Worm (Caenorhabditis elegans) whole organism, L4 larva: ENCODE data around the gene T10H10.2.
A peak's percentile ranks its signal among the peaks of the same experiment; 100 is the strongest.

Source experiments
- D1046.2 ChIP-seq: fragments of 200-800 bp; sonication (Bioruptor generic); IDR thresholded peaks from 2 replicates; pipeline ENCODE4 v1.3.6; 2022; ENCODE audit warnings: missing genetic modification characterization, missing compliant biosample characterization
- F10B5.3 ChIP-seq: sonication (generic microtip); optimal IDR thresholded peaks from 2 replicates; lab custom pipeline; 2016; ENCODE audit warnings: mild to moderate bottlenecking, missing genetic modification characterization, missing compliant biosample characterization
- F26F4.8 ChIP-seq: fragments of 200-800 bp; sonication (Bioruptor generic); conservative IDR thresholded peaks from 2 replicates; pipeline ENCODE4 v1.3.6; 2022; ENCODE audit warnings: missing genetic modification characterization, missing compliant biosample characterization
- F49E8.2 ChIP-seq: sonication (generic microtip); optimal IDR thresholded peaks from 2 replicates; lab custom pipeline; 2016; ENCODE audit warnings: missing compliant biosample characterization, mild to moderate bottlenecking, missing genetic modification characterization, borderline replicate concordance
- T20F7.1 ChIP-seq: fragments of 200-800 bp; sonication (Bioruptor generic); optimal IDR thresholded peaks from 2 replicates; lab custom pipeline; 2018; ENCODE audit warnings: mild to moderate bottlenecking, missing genetic modification characterization, missing compliant biosample characterization
- Y48G9A.11 ChIP-seq: fragments of 200-800 bp; sonication (Bioruptor generic); IDR thresholded peaks from 2 replicates; pipeline ENCODE4 v1.3.6; 2022; ENCODE audit warnings: missing genetic modification reagents, missing genetic modification characterization, missing compliant biosample characterization
- Y75B8A.6 ChIP-seq: fragments of 200-800 bp; sonication (Bioruptor generic); IDR thresholded peaks from 2 replicates; pipeline ENCODE4 v1.3.6; 2022; ENCODE audit warnings: missing genetic modification reagents, missing genetic modification characterization, missing compliant biosample characterization
- aly-2 ChIP-seq: sonication (generic microtip); optimal IDR thresholded peaks from 2 replicates; lab custom pipeline; 2018; ENCODE audit warnings: missing biosample characterization, missing genetic modification characterization
- ama-1 ChIP-seq: fragments of 150-350 bp; optimal IDR thresholded peaks from 2 replicates; lab custom pipeline; 2014; ENCODE audit warnings: inconsistent platforms, mixed read lengths
- arid-1 ChIP-seq: fragments of 200-800 bp; sonication (Bioruptor generic); conservative IDR thresholded peaks from 2 replicates; pipeline ENCODE4 v1.3.6; 2022; ENCODE audit warnings: missing genetic modification reagents, missing genetic modification characterization, missing compliant biosample characterization
- attf-4 ChIP-seq: sonication (generic microtip); optimal IDR thresholded peaks from 3 replicates; lab custom pipeline; 2017; ENCODE audit warnings: missing biosample characterization, missing genetic modification characterization
- ceh-28 ChIP-seq: fragments of 150-350 bp; optimal IDR thresholded peaks from 2 replicates; lab custom pipeline; 2014; ENCODE audit warnings: missing biosample characterization, missing genetic modification reagents, missing genetic modification characterization
- ceh-32 ChIP-seq: sonication (generic microtip); optimal IDR thresholded peaks from 2 replicates; lab custom pipeline; 2016; ENCODE audit warnings: mild to moderate bottlenecking, missing genetic modification characterization, missing compliant biosample characterization; ENCODE audit not compliant: poor library complexity
- cey-2 ChIP-seq: sonication (generic microtip); optimal IDR thresholded peaks from 3 replicates; lab custom pipeline; 2017; ENCODE audit warnings: missing genetic modification characterization, mild to moderate bottlenecking, missing compliant biosample characterization, antibody characterized with exemption, borderline replicate concordance; ENCODE audit not compliant: insufficient read depth
- daf-12 ChIP-seq: fragments of 150-350 bp; optimal IDR thresholded peaks from 2 replicates; lab custom pipeline; 2014; ENCODE audit warnings: missing biosample characterization, missing genetic modification reagents, missing genetic modification characterization
- dmd-6 ChIP-seq: fragments of 200-800 bp; sonication (Bioruptor generic); IDR thresholded peaks from 2 replicates; pipeline ENCODE4 v1.3.6; 2022; ENCODE audit warnings: missing genetic modification reagents, missing genetic modification characterization, missing compliant biosample characterization
- duxl-1 ChIP-seq: sonication (generic microtip); optimal IDR thresholded peaks from 2 replicates; lab custom pipeline; 2016; ENCODE audit warnings: mild to moderate bottlenecking, missing genetic modification characterization, moderate library complexity, missing compliant biosample characterization; ENCODE audit not compliant: poor library complexity
- egl-27 ChIP-seq: sonication (generic microtip); optimal IDR thresholded peaks from 3 replicates; lab custom pipeline; 2017; ENCODE audit warnings: missing biosample characterization, missing genetic modification reagents, missing genetic modification characterization
- fkh-10 ChIP-seq: fragments of 150-350 bp; optimal IDR thresholded peaks from 2 replicates; lab custom pipeline; 2014; ENCODE audit warnings: missing biosample characterization, missing genetic modification reagents, missing genetic modification characterization
- gei-8 ChIP-seq: fragments of 200-800 bp; sonication (Bioruptor generic); optimal IDR thresholded peaks from 2 replicates; lab custom pipeline; 2018; ENCODE audit warnings: mild to moderate bottlenecking, missing genetic modification characterization, missing compliant biosample characterization
- hif-1 ChIP-seq, 2 experiments: sonication (generic microtip); optimal IDR thresholded peaks; 2 replicates each; lab custom pipeline; 2016 to 2017; ENCODE audit warnings: missing compliant biosample characterization in 2 of 2, missing genetic modification characterization in 2 of 2, missing genetic modification reagents in 2 of 2, missing genotype in 2 of 2, mild to moderate bottlenecking in 1 of 2
- hlh-11 ChIP-seq: fragments of 200-800 bp; sonication (Bioruptor generic); optimal IDR thresholded peaks from 2 replicates; lab custom pipeline; 2018; ENCODE audit warnings: mild to moderate bottlenecking, missing genetic modification characterization, missing compliant biosample characterization
- hlh-30 ChIP-seq: sonication (generic microtip); optimal IDR thresholded peaks from 2 replicates; lab custom pipeline; 2017; ENCODE audit warnings: antibody characterized with exemption, mild to moderate bottlenecking, missing genetic modification characterization, missing compliant biosample characterization; ENCODE audit not compliant: insufficient read depth
- hmg-1.1 ChIP-seq: fragments of 200-800 bp; sonication (Bioruptor generic); IDR thresholded peaks from 2 replicates; pipeline ENCODE4 v1.3.6; 2022; ENCODE audit warnings: missing genetic modification reagents, missing genetic modification characterization, missing compliant biosample characterization
- lim-7 ChIP-seq: fragments of 200-800 bp; sonication (Bioruptor generic); IDR thresholded peaks from 2 replicates; pipeline ENCODE4 v1.3.6; 2022; ENCODE audit warnings: missing genetic modification characterization, missing compliant biosample characterization
- lin-1 ChIP-seq: fragments of 200-800 bp; sonication (Bioruptor generic); IDR thresholded peaks from 2 replicates; pipeline ENCODE4 v1.3.6; 2022; ENCODE audit warnings: missing genetic modification reagents, missing genetic modification characterization, missing compliant biosample characterization
- lin-13 ChIP-seq: fragments of 150-350 bp; optimal IDR thresholded peaks from 2 replicates; lab custom pipeline; 2014; ENCODE audit warnings: missing biosample characterization, missing genetic modification reagents, missing genetic modification characterization
- lin-29 ChIP-seq: fragments of 200-800 bp; sonication (Bioruptor generic); IDR thresholded peaks from 2 replicates; pipeline ENCODE4 v1.3.6; 2022; ENCODE audit warnings: missing genetic modification reagents, missing genetic modification characterization, missing compliant biosample characterization
- lin-39 ChIP-seq: fragments of 150-350 bp; optimal IDR thresholded peaks from 2 replicates; lab custom pipeline; 2014; ENCODE audit warnings: missing biosample characterization, missing genetic modification reagents, missing genetic modification characterization
- lsy-2 ChIP-seq, 2 experiments: fragments of 150-350 bp in 1 of 2; sonication (generic microtip) in 1 of 2; optimal IDR thresholded peaks; 2 replicates each; lab custom pipeline; 2014 to 2017; ENCODE audit warnings: missing biosample characterization in 2 of 2, missing genetic modification characterization in 2 of 2
- madf-5 ChIP-seq, 2 experiments: fragments of 200-800 bp; sonication (Bioruptor generic); IDR thresholded peaks; 2 replicates each; pipeline ENCODE4 v1.3.6; 2022; ENCODE audit warnings: missing compliant biosample characterization in 2 of 2, missing genetic modification characterization in 2 of 2
- mdt-29 ChIP-seq: fragments of 200-800 bp; sonication (Bioruptor generic); IDR thresholded peaks from 2 replicates; pipeline ENCODE4 v1.3.6; 2022; ENCODE audit warnings: missing genetic modification reagents, missing genetic modification characterization, missing compliant biosample characterization
- mes-2 ChIP-seq: sonication (generic microtip); optimal IDR thresholded peaks from 2 replicates; lab custom pipeline; 2016; ENCODE audit warnings: missing genotype, mild to moderate bottlenecking, missing genetic modification characterization, missing compliant biosample characterization; ENCODE audit not compliant: poor library complexity, severe bottlenecking
- mxl-2 ChIP-seq: fragments of 200-800 bp; sonication (Bioruptor generic); conservative IDR thresholded peaks from 2 replicates; pipeline ENCODE4 v1.3.6; 2022; ENCODE audit warnings: missing genetic modification reagents, missing genetic modification characterization, missing compliant biosample characterization
- mxl-3 ChIP-seq: fragments of 200-800 bp; sonication (Bioruptor generic); optimal IDR thresholded peaks from 2 replicates; lab custom pipeline; 2018; ENCODE audit warnings: mild to moderate bottlenecking, missing genetic modification characterization, missing compliant biosample characterization
- nhr-111 ChIP-seq: fragments of 200-800 bp; sonication (Bioruptor generic); optimal IDR thresholded peaks from 2 replicates; lab custom pipeline; 2018; ENCODE audit warnings: mild to moderate bottlenecking, missing genetic modification characterization, missing compliant biosample characterization
- nhr-237 ChIP-seq: sonication (generic microtip); optimal IDR thresholded peaks from 2 replicates; lab custom pipeline; 2017; ENCODE audit warnings: missing biosample characterization, missing genetic modification characterization
- nhr-41 ChIP-seq: fragments of 200-800 bp; sonication (Bioruptor generic); IDR thresholded peaks from 2 replicates; pipeline ENCODE4 v1.3.6; 2022; ENCODE audit warnings: missing genetic modification reagents, missing genetic modification characterization, missing compliant biosample characterization
- nhr-42 ChIP-seq: fragments of 200-800 bp; sonication (Bioruptor generic); IDR thresholded peaks from 2 replicates; pipeline ENCODE4 v1.3.6; 2022; ENCODE audit warnings: missing genetic modification characterization, missing compliant biosample characterization
- nhr-48 ChIP-seq: sonication (generic microtip); optimal IDR thresholded peaks from 2 replicates; lab custom pipeline; 2016; ENCODE audit warnings: mild to moderate bottlenecking, missing genetic modification characterization, missing compliant biosample characterization
- nhr-77 ChIP-seq: fragments of 150-350 bp; optimal IDR thresholded peaks from 2 replicates; lab custom pipeline; 2014; ENCODE audit warnings: missing biosample characterization, missing genetic modification characterization
- pqm-1 ChIP-seq: sonication (generic microtip); optimal IDR thresholded peaks from 2 replicates; lab custom pipeline; 2017; ENCODE audit warnings: missing biosample characterization, missing genetic modification characterization
- rbr-2 ChIP-seq: sonication (generic microtip); optimal IDR thresholded peaks from 2 replicates; lab custom pipeline; 2016; ENCODE audit warnings: missing genotype, missing genetic modification characterization, missing compliant biosample characterization
- sdz-12 ChIP-seq: fragments of 200-800 bp; sonication (Bioruptor generic); optimal IDR thresholded peaks from 2 replicates; lab custom pipeline; 2018; ENCODE audit warnings: mild to moderate bottlenecking, missing genetic modification characterization, missing compliant biosample characterization
- skn-1 ChIP-seq: fragments of 150-350 bp; optimal IDR thresholded peaks from 2 replicates; lab custom pipeline; 2014; ENCODE audit warnings: missing biosample characterization, missing genetic modification characterization
- snpc-4 ChIP-seq: fragments of 150-350 bp; optimal IDR thresholded peaks from 2 replicates; lab custom pipeline; 2014; ENCODE audit warnings: missing biosample characterization, missing genetic modification characterization
- unc-130 ChIP-seq: sonication (generic microtip); optimal IDR thresholded peaks from 2 replicates; lab custom pipeline; 2016; ENCODE audit warnings: missing genetic modification reagents, missing genetic modification characterization, missing compliant biosample characterization
- unc-39 ChIP-seq: sonication (generic microtip); optimal IDR thresholded peaks from 2 replicates; lab custom pipeline; 2017; ENCODE audit warnings: missing biosample characterization, missing genetic modification characterization
- unc-62 ChIP-seq, 3 experiments: fragments of 150-350 bp in 1 of 3; sonication (generic microtip); optimal IDR thresholded peaks in 2 of 3; peaks in 1 of 3; 1 replicate in 1 of 3; 2 replicates in 2 of 3; lab custom pipeline; 2014 to 2017; ENCODE audit warnings: missing biosample characterization in 3 of 3, missing genetic modification characterization in 3 of 3, missing genetic modification reagents in 3 of 3, missing genotype in 1 of 3
- zfp-3 ChIP-seq: fragments of 200-800 bp; sonication (Bioruptor generic); conservative IDR thresholded peaks from 2 replicates; pipeline ENCODE4 v1.3.6; 2022; ENCODE audit warnings: missing genetic modification reagents, missing genetic modification characterization, missing compliant biosample characterization
- zip-2 ChIP-seq: fragments of 150-350 bp; optimal IDR thresholded peaks from 2 replicates; lab custom pipeline; 2014; ENCODE audit warnings: missing biosample characterization, missing genetic modification characterization

T10H10.2 gene

DNA sequence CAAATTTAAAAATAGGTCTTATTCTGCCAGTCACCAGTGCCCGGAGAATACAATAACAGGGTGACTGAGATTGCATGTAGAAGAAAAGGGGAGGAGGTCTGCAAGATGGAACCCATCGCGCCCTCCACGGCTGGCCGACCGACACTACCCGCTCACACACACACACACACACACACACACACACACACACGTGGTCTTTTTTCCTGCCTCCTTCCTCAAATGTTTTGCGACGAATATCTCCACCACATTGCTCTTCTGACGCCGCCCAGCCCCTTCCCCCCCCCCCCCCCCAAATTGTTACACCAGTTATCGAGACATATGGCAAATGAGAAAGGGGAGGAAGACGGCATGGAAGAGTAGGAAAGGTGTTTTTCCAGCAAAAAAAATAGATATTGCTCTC, 27.2 kb downstream of the T10H10.2 start (continued):
- no peak for TF ChIP-seq ceh-28 (tag; lab: Kevin White, UChicago)
- TF ChIP-seq mes-2 (tag; lab: Kevin White, UChicago), result peak; percentile 11
- TF ChIP-seq ama-1, result no peak
- no peak for TF ChIP-seq egl-27 (tag; lab: Kevin White, UChicago)
- no peak for TF ChIP-seq snpc-4
- no peak for TF ChIP-seq F10B5.3 (tag; lab: Kevin White, UChicago)
- TF ChIP-seq hlh-30 (tag; lab: Kevin White, UChicago), result peak; percentile 49
- TF ChIP-seq zip-2 (tag; lab: Kevin White, UChicago), result no peak
- no peak for TF ChIP-seq lin-29 (GFP tag; lab: Robert Waterston, UW)
- TF ChIP-seq skn-1 (tag; lab: Kevin White, UChicago), result no peak
- no peak for TF ChIP-seq nhr-42 (GFP tag; lab: Robert Waterston, UW)
- no peak for TF ChIP-seq pqm-1 (tag; lab: Kevin White, UChicago)
- no peak for TF ChIP-seq mxl-2
- no peak for TF ChIP-seq Y75B8A.6 (GFP tag; lab: Robert Waterston, UW)
- TF ChIP-seq F26F4.8 (GFP tag; lab: Robert Waterston, UW), result no peak
- TF ChIP-seq D1046.2 (GFP tag; lab: Robert Waterston, UW), result no peak
- peak; percentile 67 for TF ChIP-seq hlh-11 (tag; lab: Kevin White, UChicago)
- TF ChIP-seq zfp-3 (GFP tag; lab: Robert Waterston, UW), result no peak
- no peak for TF ChIP-seq aly-2 (tag; lab: Kevin White, UChicago)
- no peak for TF ChIP-seq rbr-2 (tag; lab: Kevin White, UChicago)
- no peak for TF ChIP-seq daf-12 (tag; lab: Kevin White, UChicago)
- no peak for TF ChIP-seq nhr-41 (GFP tag; lab: Robert Waterston, UW)
- TF ChIP-seq nhr-48 (tag; lab: Kevin White, UChicago), result no peak
- TF ChIP-seq dmd-6, result peak; percentile 42; the same call in 1 of the 2 replicates
- TF ChIP-seq nhr-237 (tag; lab: Kevin White, UChicago), result no peak
- no peak for TF ChIP-seq mdt-29 (GFP tag; lab: Robert Waterston, UW)
- no peak for TF ChIP-seq unc-39 (tag; lab: Kevin White, UChicago)
- TF ChIP-seq gei-8, result no peak
- no peak for TF ChIP-seq T20F7.1 (GFP tag; lab: Kevin White, UChicago)
- no peak for TF ChIP-seq madf-5 (GFP tag; IDR thresholded peaks at IDR 0.05; lab: Robert Waterston, UW)
- TF ChIP-seq fkh-10 (GFP tag; lab: Kevin White, UChicago), result no peak
- TF ChIP-seq F49E8.2 (tag; lab: Kevin White, UChicago), result no peak
- TF ChIP-seq lsy-2 (tag; optimal IDR thresholded peaks at IDR 0.05; lab: Kevin White, UChicago), result no peak
- no peak for TF ChIP-seq nhr-77 (tag; lab: Kevin White, UChicago)
- no peak for TF ChIP-seq lin-39 (tag; lab: Kevin White, UChicago)
- TF ChIP-seq arid-1 (GFP tag; lab: Robert Waterston, UW), result no peak
- TF ChIP-seq lim-7 (GFP tag; lab: Robert Waterston, UW), result no peak
- no peak for TF ChIP-seq sdz-12
- no peak for TF ChIP-seq unc-130 (GFP tag; lab: Kevin White, UChicago)
- TF ChIP-seq lin-1 (GFP tag; lab: Robert Waterston, UW), result no peak
- no peak for TF ChIP-seq nhr-111 (GFP tag; lab: Kevin White, UChicago)
- TF ChIP-seq hif-1 (tag; optimal IDR thresholded peaks at IDR 0.05; lab: Kevin White, UChicago), result peak in 1 of 2 experiments; percentile 34
- no peak for TF ChIP-seq Y48G9A.11
- no peak for TF ChIP-seq cey-2 (tag; lab: Kevin White, UChicago)
- no peak for TF ChIP-seq duxl-1 (tag; lab: Kevin White, UChicago)
- peak; percentile 47 for TF ChIP-seq hmg-1.1 (GFP tag; lab: Robert Waterston, UW)
- no peak for TF ChIP-seq attf-4
- no peak for TF ChIP-seq lin-13
- TF ChIP-seq mxl-3, result peak; percentile 84
- peak in 1 of 2 experiments; percentile 24 for TF ChIP-seq unc-62 (GFP tag; optimal IDR thresholded peaks at IDR 0.05 in 1 of 2; lab: Kevin White, UChicago)
- TF ChIP-seq unc-62 (tag; optimal IDR thresholded peaks at IDR 0.05; lab: Kevin White, UChicago), result no peak
- no peak for TF ChIP-seq ceh-32 (tag; lab: Kevin White, UChicago)
